Worm (Caenorhabditis elegans): ENCODE results near the gene Y43F8B.20.

DNA sequence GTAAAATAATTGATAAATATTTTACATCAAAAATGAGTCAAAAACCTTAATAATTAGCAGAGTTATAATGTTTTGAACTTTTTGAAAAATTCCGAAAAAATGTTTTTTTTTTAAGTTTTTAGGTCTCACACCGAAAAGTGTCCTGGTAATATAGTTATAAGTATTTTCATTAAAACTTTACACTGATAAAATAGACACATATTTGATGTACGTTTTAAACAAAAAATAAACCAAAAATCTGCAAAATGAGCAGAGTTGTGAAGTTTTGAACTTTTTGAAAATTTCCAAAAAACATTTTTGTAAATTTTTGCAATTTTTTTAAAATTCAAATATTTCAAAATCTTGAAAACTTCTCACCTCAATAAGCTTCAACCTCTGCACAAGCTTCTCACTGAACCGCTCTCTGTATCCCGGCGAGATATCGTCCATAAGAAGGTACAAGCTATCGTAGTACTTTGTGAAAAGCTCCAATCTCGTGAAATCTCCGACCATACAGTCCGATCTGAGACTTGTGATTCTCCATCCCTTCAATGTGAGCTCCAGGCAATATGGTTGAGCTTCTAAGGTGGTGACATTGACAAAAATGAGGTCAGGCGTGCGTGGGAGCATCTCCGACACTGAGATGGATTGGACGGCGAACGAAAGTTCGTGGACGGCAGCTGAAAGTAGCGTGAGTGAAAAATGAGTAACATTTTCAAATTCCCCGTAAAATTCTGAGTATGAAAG lies 28.8 kb downstream of the Y43F8B.20 start:
- TF ChIP-seq tbx-2 (tag; optimal IDR thresholded peaks at IDR 0.05), result no peak
- TF ChIP-seq nhr-23 (tag; optimal IDR thresholded peaks at IDR 0.05), result no peak
- no peak for TF ChIP-seq elt-3 (tag; optimal IDR thresholded peaks at IDR 0.05)
- no peak for TF ChIP-seq ceh-82 (tag; optimal IDR thresholded peaks at IDR 0.05)
- TF ChIP-seq lin-15B (tag; optimal IDR thresholded peaks at IDR 0.05), result no peak
- TF ChIP-seq nhr-11 (tag; optimal IDR thresholded peaks at IDR 0.05), result no peak
- TF ChIP-seq mdl-1 (tag; optimal IDR thresholded peaks at IDR 0.05), result no peak

All from whole organism, L3 larva.